Fruit fly (Drosophila melanogaster): Measurements from ENCODE around the gene mRpL23.

Gene mRpL23

DNA sequence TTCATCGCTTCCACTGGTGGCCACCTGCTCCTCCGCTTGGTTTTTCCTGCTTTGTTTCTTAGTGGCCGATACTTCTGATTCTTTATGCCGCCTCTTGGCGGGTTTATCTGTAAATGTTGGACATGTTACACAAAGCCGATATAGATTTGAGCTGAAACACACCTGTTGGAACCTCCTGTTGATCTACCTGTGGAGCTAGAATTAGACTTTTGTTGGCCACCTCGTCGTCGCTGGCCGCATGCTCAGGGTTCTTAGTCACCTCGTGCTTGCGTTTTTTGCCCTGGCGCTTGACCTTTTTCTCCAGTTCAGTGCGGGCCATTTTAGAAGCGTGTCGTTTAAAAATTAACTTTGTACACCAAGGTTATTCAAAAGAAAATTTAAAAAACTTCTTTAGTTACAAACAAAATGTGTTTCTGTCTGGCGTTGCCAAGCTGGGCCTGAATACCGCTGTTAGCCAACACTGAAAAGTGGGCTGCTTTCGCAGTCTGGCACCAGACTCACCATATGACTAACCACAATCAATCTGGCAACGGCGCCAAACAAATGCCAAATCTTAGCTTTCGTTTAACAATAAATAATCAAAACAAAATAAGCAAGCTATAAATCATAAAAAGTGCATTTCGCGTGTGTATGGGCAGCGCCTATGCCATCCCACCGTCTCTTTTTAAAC, 3.7 kb upstream of the mRpL23 start, which contains the start of the genes CG15877 and Svil (continued):
- TF ChIP-seq lmd (GFP tag; IDR thresholded peaks at IDR 0.05) (peak; percentile 10; the same call in 1 of the 2 replicates), CG3847 (GFP tag; IDR thresholded peaks at IDR 0.05) (peak; percentile 79), YL-1 (GFP tag; optimal IDR thresholded peaks at IDR 0.05) (peak; percentile 66), Sry-β (GFP tag; optimal IDR thresholded peaks at IDR 0.05) (peak; percentile 53), kah (GFP tag; optimal IDR thresholded peaks at IDR 0.05) (peak; percentile 4), CG9797 (GFP tag; optimal IDR thresholded peaks at IDR 0.05) (peak; percentile 7), dm (GFP tag; optimal IDR thresholded peaks at IDR 0.05) (peak; percentile 80), Max (GFP tag; optimal IDR thresholded peaks at IDR 0.05) (peak; percentile 42), CG30431 (GFP tag; optimal IDR thresholded peaks at IDR 0.05) (no peak), repo (GFP tag; optimal IDR thresholded peaks at IDR 0.05) (peak; percentile 31), CG10267 (tag; optimal IDR thresholded peaks at IDR 0.05) (peak; percentile 92), CG15514 (GFP tag; optimal IDR thresholded peaks at IDR 0.05) (peak; percentile 97), CG11456 (GFP tag; IDR thresholded peaks at IDR 0.05) (0 out of 3 replicates have a peak, but pooled peaks have one; percentile 50), CTCF (GFP tag; optimal IDR thresholded peaks at IDR 0.05) (peak; percentile 22), Dref (GFP tag; IDR thresholded peaks at IDR 0.05) (0 out of 2 replicates have a peak, but pooled peaks have one; percentile 24), Dp (GFP tag; optimal IDR thresholded peaks at IDR 0.05) (peak; percentile 58), CG34422 (GFP tag; IDR thresholded peaks at IDR 0.05) (peak; percentile 50; the same call in 2 of the 3 replicates), Doc3 (GFP tag; IDR thresholded peaks at IDR 0.05; ENCODE audit: partially characterized antibody) (0 out of 3 replicates have a peak, but pooled peaks have one; percentile 30), chn (GFP tag; optimal IDR thresholded peaks at IDR 0.05) (peak; percentile 45), ken (GFP tag; IDR thresholded peaks at IDR 0.05) (0 out of 3 replicates have a peak, but pooled peaks have one; percentile 9), zfh2 (GFP tag; optimal IDR thresholded peaks at IDR 0.05) (peak; percentile 39), CG13624 (GFP tag; optimal IDR thresholded peaks at IDR 0.05) (peak; percentile 22), Xrp1 (GFP tag; IDR thresholded peaks at IDR 0.05) (peak; percentile 48), row (GFP tag; IDR thresholded peaks at IDR 0.05) (0 out of 3 replicates have a peak, but pooled peaks have one; percentile 38), her (GFP tag; optimal IDR thresholded peaks at IDR 0.05) (peak; percentile 47), Myb (GFP tag; optimal IDR thresholded peaks at IDR 0.05) (peak; percentile 54), nerfin-2 (GFP tag; IDR thresholded peaks at IDR 0.05; ENCODE audit: partially characterized antibody) (0 out of 2 replicates have a peak, but pooled peaks have one; percentile 19), Rfx (GFP tag; IDR thresholded peaks at IDR 0.05) (peak; percentile 63), BtbVII (GFP tag; optimal IDR thresholded peaks at IDR 0.05) (no peak), BEAF-32 (GFP tag; optimal IDR thresholded peaks at IDR 0.05) (peak; percentile 30), cwo (GFP tag; optimal IDR thresholded peaks at IDR 0.05) (no peak), MBD-R2 (GFP tag; IDR thresholded peaks at IDR 0.05) (peak; percentile 99), CG17328 (GFP tag; IDR thresholded peaks at IDR 0.05) (no peak), Sin3A (optimal IDR thresholded peaks at IDR 0.05) (peak; percentile 76), CG16813 (GFP tag; IDR thresholded peaks at IDR 0.05; ENCODE audit: partially characterized antibody) (peak; percentile 44; the same call in 1 of the 3 replicates), CG11504 (tag; optimal IDR thresholded peaks at IDR 0.05) (peak; percentile 37), Mad (GFP tag; optimal IDR thresholded peaks at IDR 0.05) (peak; percentile 41), Hmr (GFP tag; optimal IDR thresholded peaks at IDR 0.05) (peak; percentile 25), CG17829 (tag; optimal IDR thresholded peaks at IDR 0.05) (peak; percentile 2), Fer1 (GFP tag; optimal IDR thresholded peaks at IDR 0.05) (peak; percentile 4), CG6791 (GFP tag; IDR thresholded peaks at IDR 0.05; ENCODE audit: partially characterized antibody) (peak; percentile 71), CG8290 (GFP tag; optimal IDR thresholded peaks at IDR 0.05) (no peak), CG8290 (tag; optimal IDR thresholded peaks at IDR 0.05) (peak in 1 of 2 experiments; percentile 48), CG13287 (GFP tag; IDR thresholded peaks at IDR 0.05; ENCODE audit: partially characterized antibody) (peak; percentile 66; the same call in 1 of the 2 replicates), ro (GFP tag; IDR thresholded peaks at IDR 0.05) (no peak), CG1647 (GFP tag; optimal IDR thresholded peaks at IDR 0.05) (no peak), CHES-1-like (GFP tag; optimal IDR thresholded peaks at IDR 0.05) (peak; percentile 0), hkb (optimal IDR thresholded peaks at IDR 0.05) (peak; percentile 72), hkb (GFP tag; IDR thresholded peaks at IDR 0.05) (no peak)

Measured in whole organism, embryonic.